Worm (Caenorhabditis elegans) whole organism, L2 larva: ENCODE measurements around the gene skr-12.

Experiments used
- elt-1 ChIP-seq: fragments of 150-350 bp; optimal IDR thresholded peaks from 2 replicates; lab custom pipeline; 2014; ENCODE audit warnings: missing biosample characterization, missing genetic modification characterization
- mab-5 ChIP-seq: fragments of 150-350 bp; optimal IDR thresholded peaks from 2 replicates; lab custom pipeline; 2014; ENCODE audit warnings: missing biosample characterization, missing genetic modification characterization
- nhr-11 ChIP-seq: fragments of 150-350 bp; optimal IDR thresholded peaks from 2 replicates; lab custom pipeline; 2014; ENCODE audit warnings: missing biosample characterization, missing genetic modification characterization
- nhr-21 ChIP-seq: fragments of 150-350 bp; optimal IDR thresholded peaks from 2 replicates; lab custom pipeline; 2014; ENCODE audit warnings: missing biosample characterization, missing genetic modification characterization
- nhr-6 ChIP-seq: fragments of 150-350 bp; optimal IDR thresholded peaks from 2 replicates; lab custom pipeline; 2014; ENCODE audit warnings: missing biosample characterization, missing genetic modification characterization
- peb-1 ChIP-seq: fragments of 150-350 bp; optimal IDR thresholded peaks from 2 replicates; lab custom pipeline; 2014; ENCODE audit warnings: missing biosample characterization, missing genetic modification characterization
- unc-62 ChIP-seq: fragments of 150-350 bp; optimal IDR thresholded peaks from 2 replicates; lab custom pipeline; 2014; ENCODE audit warnings: missing biosample characterization, missing genetic modification reagents, missing genetic modification characterization
- ztf-1 ChIP-seq: fragments of 200-800 bp; sonication (Bioruptor generic); conservative IDR thresholded peaks from 2 replicates; pipeline ENCODE4 v1.3.6; 2022; ENCODE audit warnings: missing genetic modification characterization, missing compliant biosample characterization
- ztf-11 ChIP-seq: sonication (generic microtip); optimal IDR thresholded peaks from 2 replicates; lab custom pipeline; 2017; ENCODE audit warnings: missing biosample characterization, missing genetic modification characterization
- ztf-4 ChIP-seq: fragments of 150-350 bp; optimal IDR thresholded peaks from 2 replicates; lab custom pipeline; 2014; ENCODE audit warnings: missing biosample characterization, missing genetic modification characterization

DNA sequence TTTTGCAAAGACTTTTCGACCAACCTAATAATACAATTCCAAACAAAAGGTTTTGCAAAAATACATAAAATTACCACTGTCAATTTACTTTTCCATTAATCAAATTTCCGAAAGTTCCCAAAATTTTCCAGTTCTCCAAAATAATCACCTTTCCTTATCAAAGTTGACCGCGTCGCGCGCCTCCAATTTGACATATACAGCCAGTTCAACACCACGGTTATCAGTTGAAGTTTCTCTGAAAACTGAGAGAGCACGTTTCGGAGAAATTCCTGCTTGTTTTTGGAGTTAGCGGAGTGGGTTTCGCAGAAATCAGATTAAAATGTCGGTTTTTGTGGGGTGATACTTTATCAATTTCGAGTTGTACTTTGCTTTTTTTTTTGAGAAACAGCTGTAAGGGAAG is 12.0 kb downstream of the skr-12 start:
- TF ChIP-seq elt-1 (tag; lab: Kevin White, UChicago), result no peak
- no peak for TF ChIP-seq ztf-1
- TF ChIP-seq ztf-4 (tag; lab: Kevin White, UChicago), result no peak
- TF ChIP-seq mab-5 (tag; lab: Kevin White, UChicago), result no peak
- TF ChIP-seq nhr-11 (tag; lab: Kevin White, UChicago), result no peak
- TF ChIP-seq nhr-6 (tag; lab: Kevin White, UChicago), result no peak
- TF ChIP-seq peb-1, result no peak
- no peak for TF ChIP-seq unc-62 (GFP tag; lab: Kevin White, UChicago)
- no peak for TF ChIP-seq nhr-21 (tag; lab: Kevin White, UChicago)
- no peak for TF ChIP-seq ztf-11 (tag; lab: Kevin White, UChicago)
